Worm (Caenorhabditis elegans): ENCODE data around the gene dnj-23.

The dnj-23 gene

ce11 chrII:9061099-9061498 is 47.3 kb downstream of the dnj-23 start, which contains the start of gene T24B8.3:
Gene T24B8.3, minus strand, starts transcription at chrII:9061137.
- TF ChIP-seq gei-8 (GFP tag; optimal IDR thresholded peaks at IDR 0.05): no peak
- TF ChIP-seq F26F4.8 (GFP tag; conservative IDR thresholded peaks at IDR 0.05): no peak
- TF ChIP-seq nhr-42 (GFP tag; IDR thresholded peaks at IDR 0.05): no peak
- no peak for TF ChIP-seq D1046.2 (GFP tag; IDR thresholded peaks at IDR 0.05)
- TF ChIP-seq zip-11 (GFP tag; IDR thresholded peaks at IDR 0.05): no peak
- no peak for TF ChIP-seq dmd-6 (GFP tag; IDR thresholded peaks at IDR 0.05)
- no peak for TF ChIP-seq attf-4 (tag; optimal IDR thresholded peaks at IDR 0.05)
- TF ChIP-seq nhr-6 (tag; optimal IDR thresholded peaks at IDR 0.05): no peak
- no peak for TF ChIP-seq lin-29 (GFP tag; IDR thresholded peaks at IDR 0.05)
- TF ChIP-seq lsy-2 (tag; optimal IDR thresholded peaks at IDR 0.05): peak in 1 of 2 experiments; percentile 58
- no peak for TF ChIP-seq F10B5.3 (tag; optimal IDR thresholded peaks at IDR 0.05)
- no peak for TF ChIP-seq hmg-1.1 (GFP tag; IDR thresholded peaks at IDR 0.05)
- no peak for TF ChIP-seq ama-1 (optimal IDR thresholded peaks at IDR 0.05)
- no peak for TF ChIP-seq ces-1 (GFP tag; optimal IDR thresholded peaks at IDR 0.05)
- no peak for TF ChIP-seq lin-38 (GFP tag; IDR thresholded peaks at IDR 0.05)
- TF ChIP-seq rbr-2 (tag; optimal IDR thresholded peaks at IDR 0.05): no peak
- TF ChIP-seq aha-1 (tag): peak; percentile 95
- no peak for TF ChIP-seq nhr-11 (tag; optimal IDR thresholded peaks at IDR 0.05)
- peak; percentile 1 for TF ChIP-seq dpl-1 (GFP tag; optimal IDR thresholded peaks at IDR 0.05)
- TF ChIP-seq sdz-12 (GFP tag; optimal IDR thresholded peaks at IDR 0.05): no peak
- TF ChIP-seq nhr-48 (tag; optimal IDR thresholded peaks at IDR 0.05): no peak
- TF ChIP-seq nhr-41 (GFP tag; IDR thresholded peaks at IDR 0.05): no peak
- no peak for TF ChIP-seq saeg-2 (GFP tag; IDR thresholded peaks at IDR 0.05)
- no peak for TF ChIP-seq Y5F2A.4 (GFP tag; optimal IDR thresholded peaks at IDR 0.05)
- peak; percentile 25 for TF ChIP-seq mes-2 (tag; optimal IDR thresholded peaks at IDR 0.05; ENCODE audit: poor library complexity, severe bottlenecking)
- no peak for TF ChIP-seq daf-16 (GFP tag; optimal IDR thresholded peaks at IDR 0.05)
- TF ChIP-seq daf-16 (tag; optimal IDR thresholded peaks at IDR 0.05): peak; percentile 45
- peak; percentile 20 for TF ChIP-seq dve-1 (tag; optimal IDR thresholded peaks at IDR 0.05; ENCODE audit: insufficient read depth)
- no peak for TF ChIP-seq spr-1 (tag; optimal IDR thresholded peaks at IDR 0.05)
- TF ChIP-seq nhr-28 (tag; optimal IDR thresholded peaks at IDR 0.05): no peak
- peak; percentile 9 for TF ChIP-seq hlh-30 (tag; optimal IDR thresholded peaks at IDR 0.05; ENCODE audit: insufficient read depth)
- TF ChIP-seq unc-39 (tag; optimal IDR thresholded peaks at IDR 0.05): no peak
- no peak for TF ChIP-seq zfp-3 (GFP tag; conservative IDR thresholded peaks at IDR 0.05)
- no peak for TF ChIP-seq daf-19 (GFP tag; conservative IDR thresholded peaks at IDR 0.05)
- TF ChIP-seq daf-12 (tag; optimal IDR thresholded peaks at IDR 0.05): no peak
- TF ChIP-seq set-16 (GFP tag; IDR thresholded peaks at IDR 0.05): no peak
- TF ChIP-seq ztf-11 (tag; optimal IDR thresholded peaks at IDR 0.05): no peak
- no peak for TF ChIP-seq nhr-25 (tag; optimal IDR thresholded peaks at IDR 0.05; ENCODE audit: borderline replicate concordance, insufficient read depth)
- no peak for TF ChIP-seq ceh-28 (tag; optimal IDR thresholded peaks at IDR 0.05)

- no peak for TF ChIP-seq Y105C5A.15 (GFP tag; IDR thresholded peaks at IDR 0.05)
- no peak for TF ChIP-seq nhr-76 (tag; optimal IDR thresholded peaks at IDR 0.05)
- TF ChIP-seq lsy-2 (tag; optimal IDR thresholded peaks at IDR 0.05): peak; percentile 79 to 90
- TF ChIP-seq lin-39 (tag; optimal IDR thresholded peaks at IDR 0.05): no peak
- TF ChIP-seq vab-7 (GFP tag; IDR thresholded peaks at IDR 0.05): no peak; the same call in 1 of the 2 replicates
- TF ChIP-seq ceh-82 (tag; optimal IDR thresholded peaks at IDR 0.05): no peak
- peak; percentile 84 for TF ChIP-seq T20F7.1 (GFP tag; optimal IDR thresholded peaks at IDR 0.05)
- TF ChIP-seq lin-1 (GFP tag; IDR thresholded peaks at IDR 0.05): no peak; the same call in 1 of the 2 replicates
- no peak for TF ChIP-seq snpc-4 (tag; optimal IDR thresholded peaks at IDR 0.05)
- TF ChIP-seq mes-2 (tag; optimal IDR thresholded peaks at IDR 0.05; ENCODE audit: poor library complexity, severe bottlenecking): peak; percentile 83
- peak; percentile 97 for TF ChIP-seq set-16 (GFP tag; IDR thresholded peaks at IDR 0.05)
- no peak for TF ChIP-seq attf-4 (tag; optimal IDR thresholded peaks at IDR 0.05)
- no peak for TF ChIP-seq egl-27 (tag; optimal IDR thresholded peaks at IDR 0.05)
- no peak for TF ChIP-seq Y48G9A.11 (GFP tag; IDR thresholded peaks at IDR 0.05)
- TF ChIP-seq dmd-9 (GFP tag; IDR thresholded peaks at IDR 0.05): 0 out of 2 replicates have a peak, but pooled peaks have one; percentile 48
- peak; percentile 67; the same call in 1 of the 2 replicates for TF ChIP-seq pha-4 (GFP tag; IDR thresholded peaks at IDR 0.05)
- TF ChIP-seq pha-4 (tag; optimal IDR thresholded peaks at IDR 0.05): no peak
- TF ChIP-seq unc-39 (tag; optimal IDR thresholded peaks at IDR 0.05): no peak
- TF ChIP-seq rbr-2 (tag; optimal IDR thresholded peaks at IDR 0.05): peak; percentile 96
Observed at ce11 chrII:9060332-9060840, 48.0 kb downstream of the dnj-23 start.
